Fruit fly (Drosophila melanogaster) whole organism: Measurements from ENCODE around the gene Ilp8.

Source experiments
- CG8478 ChIP-seq: fragments of >200 bp; optimal IDR thresholded peaks from 2 replicates; lab custom pipeline; 2018; ENCODE audit warnings: inconsistent platforms
- Dll ChIP-seq: fragments of >200 bp; optimal IDR thresholded peaks from 2 replicates; lab custom pipeline; 2017
- pan ChIP-seq: fragments of >200 bp; optimal IDR thresholded peaks from 2 replicates; lab custom pipeline; 2017
- psq ChIP-seq: fragments of >200 bp; optimal IDR thresholded peaks from 2 replicates; lab custom pipeline; 2017
- usp ChIP-seq: fragments of >200 bp; optimal IDR thresholded peaks from 2 replicates; lab custom pipeline; 2017; ENCODE audit warnings: missing biosample characterization, missing genetic modification characterization, mixed read lengths

DNA sequence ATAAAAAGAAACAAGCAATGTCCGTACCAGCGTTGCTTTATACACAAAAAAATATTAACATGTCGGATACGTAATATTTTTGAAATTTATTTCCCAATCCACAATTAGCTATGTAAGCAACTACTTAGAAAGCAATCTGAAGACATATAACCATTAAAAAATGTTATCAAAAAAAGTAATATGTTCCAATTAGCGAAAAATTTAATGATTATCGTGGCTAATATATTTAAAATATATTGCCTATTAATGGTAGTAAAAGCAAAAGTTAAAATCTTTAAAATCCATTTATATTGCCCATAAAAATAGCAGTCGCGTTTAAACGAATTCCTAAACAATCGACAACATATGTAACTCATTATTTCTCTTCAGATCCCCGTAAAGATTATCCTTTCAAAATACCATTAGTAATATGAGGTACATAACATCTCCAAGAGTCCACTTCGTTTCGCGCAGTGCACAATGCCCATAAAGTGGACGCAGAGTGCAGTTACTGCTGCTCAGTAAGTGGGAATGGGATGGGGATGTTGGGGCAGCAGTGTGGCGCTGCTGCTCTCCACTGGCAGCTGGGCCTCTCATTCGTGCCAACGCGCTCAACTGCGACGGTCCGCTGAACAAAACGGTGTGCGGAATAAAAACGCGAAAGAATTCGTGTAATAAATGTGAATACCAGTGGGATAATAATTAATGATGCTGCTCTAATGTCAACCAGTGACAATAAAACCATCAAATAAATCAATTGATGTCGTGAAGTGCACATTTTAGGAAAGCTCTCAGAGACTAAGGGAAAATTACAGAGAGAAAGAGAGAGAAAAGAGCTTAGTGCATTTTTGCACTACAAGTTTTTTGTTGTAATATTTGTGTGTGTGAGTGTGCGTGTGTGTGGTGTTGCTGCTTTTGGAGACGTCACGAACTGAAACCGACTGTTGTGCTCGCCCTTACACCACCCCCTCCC, 45.5 kb downstream of the Ilp8 start:
- TF ChIP-seq psq (no peak), usp (GFP tag; lab: Kevin White, UChicago) (no peak), pan (lab: Kevin White, UChicago) (no peak), Dll (lab: Kevin White, UChicago) (peak; percentile 21), CG8478 (lab: Kevin White, UChicago) (no peak)
